Fruit fly (Drosophila melanogaster): ENCODE measurements around the gene Ahcy.
A peak's percentile ranks its signal among the peaks of the same experiment; 100 is the strongest.

Gene Ahcy

DNA sequence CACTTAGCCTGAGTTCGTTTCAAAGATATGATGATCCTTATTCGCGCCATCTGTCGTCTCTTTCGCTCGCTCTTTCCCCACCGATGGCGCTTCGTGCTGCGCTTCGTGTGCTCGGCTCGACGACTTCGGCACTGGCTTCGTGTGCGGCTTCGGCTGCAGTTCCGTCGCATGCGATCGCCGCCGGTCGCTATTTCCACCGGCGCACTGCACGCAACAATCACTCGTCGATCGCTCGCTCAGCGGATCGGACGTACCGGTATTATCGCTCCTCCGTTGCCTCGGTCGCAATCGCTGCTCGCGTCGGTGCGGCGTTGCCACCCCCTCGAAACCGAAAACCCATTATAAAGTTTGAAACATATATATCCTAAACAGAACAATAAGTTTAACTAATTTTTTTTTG, 48.7 kb downstream of the Ahcy start (continued):
- TF ChIP-seq CG7357 (GFP tag; IDR thresholded peaks at IDR 0.05) = 0 out of 3 replicates have a peak, but pooled peaks have one; percentile 17
- 0 out of 2 replicates have a peak, but pooled peaks have one; percentile 40 for TF ChIP-seq CG42726 (GFP tag; IDR thresholded peaks at IDR 0.05; ENCODE audit: partially characterized antibody)
- TF ChIP-seq ap (GFP tag; IDR thresholded peaks at IDR 0.05) = no peak
- peak; percentile 26 for TF ChIP-seq CG17912 (GFP tag; optimal IDR thresholded peaks at IDR 0.05)
- no peak for TF ChIP-seq CG10366 (GFP tag; IDR thresholded peaks at IDR 0.05)
- no peak for TF ChIP-seq CG8359 (GFP tag; optimal IDR thresholded peaks at IDR 0.05; ENCODE audit: borderline replicate concordance)
- no peak for TF ChIP-seq Neu2 (GFP tag; optimal IDR thresholded peaks at IDR 0.05; ENCODE audit: borderline replicate concordance)
- TF ChIP-seq Hmx (GFP tag; optimal IDR thresholded peaks at IDR 0.05) = no peak
- no peak for TF ChIP-seq CG7372 (GFP tag; IDR thresholded peaks at IDR 0.05)
- TF ChIP-seq Ptx1 (GFP tag; IDR thresholded peaks at IDR 0.05) = no peak
- TF ChIP-seq GATAe (GFP tag; conservative IDR thresholded peaks at IDR 0.05) = no peak
- TF ChIP-seq dati (GFP tag; IDR thresholded peaks at IDR 0.05) = no peak
- TF ChIP-seq sd (tag; optimal IDR thresholded peaks at IDR 0.05) = no peak
- TF ChIP-seq zen2 (GFP tag; IDR thresholded peaks at IDR 0.05; ENCODE audit: partially characterized antibody) = no peak
- TF ChIP-seq CG10431 (GFP tag; optimal IDR thresholded peaks at IDR 0.05) = no peak
- no peak for TF ChIP-seq Max (GFP tag; optimal IDR thresholded peaks at IDR 0.05)
- peak; percentile 77 for TF ChIP-seq CG15479 (GFP tag; optimal IDR thresholded peaks at IDR 0.05)
- TF ChIP-seq jing (GFP tag; optimal IDR thresholded peaks at IDR 0.05) = peak; percentile 27
- TF ChIP-seq crol (GFP tag; IDR thresholded peaks at IDR 0.05) = peak; percentile 30; the same call in 1 of the 2 replicates
- peak; percentile 3 for TF ChIP-seq her (GFP tag; optimal IDR thresholded peaks at IDR 0.05)
- TF ChIP-seq CG6254 (GFP tag; optimal IDR thresholded peaks at IDR 0.05) = no peak
- peak; percentile 30 for TF ChIP-seq CG1233 (GFP tag; optimal IDR thresholded peaks at IDR 0.05)
- TF ChIP-seq Atf-2 (GFP tag; optimal IDR thresholded peaks at IDR 0.05) = no peak
- TF ChIP-seq CG32772 (GFP tag; IDR thresholded peaks at IDR 0.05) = peak; percentile 12; the same call in 1 of the 2 replicates
- no peak for TF ChIP-seq esg (GFP tag; conservative IDR thresholded peaks at IDR 0.05)
- TF ChIP-seq vnd (GFP tag; IDR thresholded peaks at IDR 0.05; ENCODE audit: partially characterized antibody) = no peak
- no peak for TF ChIP-seq CG13775 (GFP tag; optimal IDR thresholded peaks at IDR 0.05)
- peak; percentile 11 for TF ChIP-seq trem (tag; optimal IDR thresholded peaks at IDR 0.05)
- no peak for TF ChIP-seq lilli (GFP tag; optimal IDR thresholded peaks at IDR 0.05)
- no peak for TF ChIP-seq CG3281 (GFP tag; optimal IDR thresholded peaks at IDR 0.05)
- no peak for TF ChIP-seq CG12942 (GFP tag; optimal IDR thresholded peaks at IDR 0.05)
- TF ChIP-seq Adf1 (GFP tag; IDR thresholded peaks at IDR 0.05) = peak; percentile 47; the same call in 1 of the 2 replicates
- no peak for TF ChIP-seq ato (GFP tag; IDR thresholded peaks at IDR 0.05; ENCODE audit: partially characterized antibody)
- no peak for TF ChIP-seq CG8765 (GFP tag; IDR thresholded peaks at IDR 0.05)
- peak; percentile 1 for TF ChIP-seq Lhr (GFP tag; optimal IDR thresholded peaks at IDR 0.05)
- TF ChIP-seq tna (GFP tag; IDR thresholded peaks at IDR 0.05; ENCODE audit: partially characterized antibody) = peak; percentile 33; the same call in 1 of the 2 replicates
- TF ChIP-seq CG12299 (tag; optimal IDR thresholded peaks at IDR 0.05) = no peak
- no peak for TF ChIP-seq CG4617 (GFP tag; optimal IDR thresholded peaks at IDR 0.05; ENCODE audit: borderline replicate concordance)
- TF ChIP-seq CG17612 (GFP tag; IDR thresholded peaks at IDR 0.05) = no peak
- TF ChIP-seq jumu (GFP tag; optimal IDR thresholded peaks at IDR 0.05) = peak; percentile 27
- peak; percentile 42; the same call in 1 of the 2 replicates for TF ChIP-seq ttk (GFP tag; IDR thresholded peaks at IDR 0.05)
- TF ChIP-seq CG31365 (tag; optimal IDR thresholded peaks at IDR 0.05) = no peak
- no peak for TF ChIP-seq NfI (GFP tag; optimal IDR thresholded peaks at IDR 0.05)
- no peak for TF ChIP-seq CG10209 (GFP tag; optimal IDR thresholded peaks at IDR 0.05)
- TF ChIP-seq CG4328 (GFP tag; optimal IDR thresholded peaks at IDR 0.05) = no peak
- TF ChIP-seq MTF-1 (GFP tag; optimal IDR thresholded peaks at IDR 0.05; ENCODE audit: borderline replicate concordance) = peak; percentile 47
- no peak for TF ChIP-seq pzg (GFP tag; optimal IDR thresholded peaks at IDR 0.05)
- no peak for TF ChIP-seq Asciz (GFP tag; optimal IDR thresholded peaks at IDR 0.05)
- TF ChIP-seq CG12659 (GFP tag; optimal IDR thresholded peaks at IDR 0.05) = no peak
- TF ChIP-seq CG16779 (GFP tag; IDR thresholded peaks at IDR 0.05) = no peak
